Worm (Caenorhabditis elegans) whole organism, young adult: Measurements from ENCODE around the gene best-17.

ENCODE experiments used
- K12H6.12 ChIP-seq: fragments of 200-800 bp; sonication (Bioruptor generic); optimal IDR thresholded peaks from 2 replicates; lab custom pipeline; 2018; ENCODE audit warnings: mild to moderate bottlenecking, missing genetic modification characterization, missing compliant biosample characterization
- Y56A3A.18 ChIP-seq: fragments of 200-800 bp; sonication (Bioruptor generic); IDR thresholded peaks from 2 replicates; pipeline ENCODE4 v1.3.6; 2022; ENCODE audit warnings: missing genetic modification reagents, missing genetic modification characterization, missing compliant biosample characterization
- Y67H2A.10 ChIP-seq: fragments of 200-800 bp; sonication (Bioruptor generic); conservative IDR thresholded peaks from 2 replicates; pipeline ENCODE4 v1.3.6; 2022; ENCODE audit warnings: missing genetic modification reagents, missing genetic modification characterization, missing compliant biosample characterization
- ceh-27 ChIP-seq: fragments of 200-800 bp; sonication (Bioruptor generic); optimal IDR thresholded peaks from 2 replicates; lab custom pipeline; 2018; ENCODE audit warnings: mild to moderate bottlenecking, missing genetic modification characterization, moderate library complexity, missing compliant biosample characterization
- dpff-1 ChIP-seq: sonication (generic microtip); optimal IDR thresholded peaks from 2 replicates; lab custom pipeline; 2017; ENCODE audit warnings: mild to moderate bottlenecking, missing genetic modification characterization, missing compliant biosample characterization
- lin-40 ChIP-seq: sonication (generic microtip); optimal IDR thresholded peaks from 2 replicates; lab custom pipeline; 2016; ENCODE audit warnings: missing genetic modification characterization, mild to moderate bottlenecking, missing compliant biosample characterization, missing genotype, missing genetic modification reagents
- madf-8 ChIP-seq: fragments of 200-800 bp; sonication (Bioruptor generic); conservative IDR thresholded peaks from 2 replicates; pipeline ENCODE4 v1.3.6; 2022; ENCODE audit warnings: missing genetic modification reagents, missing genetic modification characterization, missing compliant biosample characterization
- nhr-27 ChIP-seq: fragments of 200-800 bp; sonication (Bioruptor generic); optimal IDR thresholded peaks from 2 replicates; lab custom pipeline; 2018; ENCODE audit warnings: mild to moderate bottlenecking, missing genetic modification characterization, moderate library complexity, missing compliant biosample characterization
- pha-4 ChIP-seq: fragments of 150-350 bp; sonication (generic microtip); optimal IDR thresholded peaks from 2 replicates; lab custom pipeline; 2014; ENCODE audit warnings: missing biosample characterization, missing genetic modification reagents, missing genetic modification characterization
- repo-1 ChIP-seq: sonication (generic microtip); optimal IDR thresholded peaks from 2 replicates; lab custom pipeline; 2017; ENCODE audit warnings: mild to moderate bottlenecking, missing genetic modification characterization, missing compliant biosample characterization
- unc-62 ChIP-seq: fragments of 150-350 bp; optimal IDR thresholded peaks from 2 replicates; lab custom pipeline; 2014; ENCODE audit warnings: missing biosample characterization, missing genetic modification reagents, missing genetic modification characterization

DNA sequence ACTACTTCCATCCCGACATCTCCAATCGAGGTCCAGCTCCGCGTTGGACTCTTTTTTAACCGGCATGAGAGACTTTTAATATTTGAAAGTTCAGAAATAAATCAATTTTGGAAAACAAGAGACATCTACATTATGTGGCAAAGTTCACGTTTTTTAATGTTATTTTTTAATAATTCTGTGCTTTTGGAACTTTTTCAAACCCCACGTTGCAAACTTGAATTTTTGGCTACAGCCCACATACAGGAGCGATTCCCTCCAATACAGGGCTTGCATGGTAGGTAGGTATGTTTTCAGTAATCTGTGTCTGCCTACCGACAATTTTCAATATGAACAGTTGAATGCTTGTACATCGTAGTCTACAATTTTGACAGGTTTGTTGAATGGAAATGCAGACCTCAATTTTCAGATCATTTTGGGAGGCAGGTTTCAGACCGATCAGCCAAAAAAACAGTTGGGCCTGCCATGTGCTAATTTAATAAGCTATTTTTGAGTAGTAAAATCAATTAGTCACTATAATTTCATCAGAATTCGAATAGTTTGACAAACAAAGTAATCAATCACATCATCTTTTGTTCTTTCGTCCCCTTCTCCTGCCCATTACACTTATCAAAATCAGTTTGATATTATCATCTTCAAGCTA lies 3.9 kb downstream of the best-17 start, which contains the start of the genes Y55B1AR.4 and ttr-7:
- no peak for TF ChIP-seq nhr-27
- no peak for TF ChIP-seq Y56A3A.18 (GFP tag; lab: Robert Waterston, UW)
- no peak for TF ChIP-seq pha-4
- TF ChIP-seq Y67H2A.10 (GFP tag; lab: Robert Waterston, UW) = no peak
- TF ChIP-seq dpff-1 (tag; lab: Kevin White, UChicago) = no peak
- TF ChIP-seq unc-62 (GFP tag; lab: Kevin White, UChicago) = no peak
- no peak for TF ChIP-seq ceh-27 (GFP tag; lab: Kevin White, UChicago)
- no peak for TF ChIP-seq K12H6.12 (tag; lab: Kevin White, UChicago)
- no peak for TF ChIP-seq lin-40
- TF ChIP-seq repo-1 (tag; lab: Kevin White, UChicago) = no peak
- TF ChIP-seq madf-8 (GFP tag; lab: Robert Waterston, UW) = no peak
